Fruit fly (Drosophila melanogaster) whole organism, wandering third instar larva: ENCODE data around the gene CG13877.

Experiments
- Mio ChIP-seq: sonication (Bioruptor generic); optimal IDR thresholded peaks from 2 replicates; lab custom pipeline; 2016; ENCODE audit warnings: missing biosample characterization, missing genetic modification characterization
- Rel ChIP-seq, 2 experiments: fragments of 200-800 bp; sonication (Bioruptor generic) in 1 of 2; optimal IDR thresholded peaks; 2 replicates in 1 of 2; 3 replicates in 1 of 2; lab custom pipeline; 2016 to 2019; ENCODE audit warnings: mild to moderate bottlenecking in 2 of 2, missing biosample characterization in 2 of 2, missing genetic modification characterization in 2 of 2, moderate library complexity in 1 of 2
- brk ChIP-seq: fragments of 200-800 bp; sonication (Bioruptor generic); optimal IDR thresholded peaks from 2 replicates; lab custom pipeline; 2016; ENCODE audit warnings: missing biosample characterization, mild to moderate bottlenecking, missing genetic modification characterization
- ey ChIP-seq: fragments of 200-800 bp; sonication (Bioruptor generic); optimal IDR thresholded peaks from 2 replicates; lab custom pipeline; 2016; ENCODE audit warnings: missing biosample characterization, missing genetic modification characterization
- h ChIP-seq: fragments of 200-800 bp; sonication (Bioruptor generic); optimal IDR thresholded peaks from 3 replicates; lab custom pipeline; 2016; ENCODE audit warnings: missing biosample characterization, mild to moderate bottlenecking, missing genetic modification characterization
- lola ChIP-seq: fragments of >200 bp; optimal IDR thresholded peaks from 2 replicates; lab custom pipeline; 2017; ENCODE audit warnings: missing biosample characterization, missing genetic modification characterization
- rgr ChIP-seq: fragments of 200-800 bp; sonication (Bioruptor generic); optimal IDR thresholded peaks from 3 replicates; lab custom pipeline; 2016; ENCODE audit warnings: missing biosample characterization, mild to moderate bottlenecking, missing genetic modification characterization
- tai ChIP-seq: sonication (Bioruptor generic); optimal IDR thresholded peaks from 2 replicates; lab custom pipeline; 2016; ENCODE audit warnings: missing biosample characterization, missing genetic modification characterization
- woc ChIP-seq: sonication (Bioruptor generic); optimal IDR thresholded peaks from 2 replicates; lab custom pipeline; 2016; ENCODE audit warnings: missing biosample characterization, mild to moderate bottlenecking, missing genetic modification characterization

DNA sequence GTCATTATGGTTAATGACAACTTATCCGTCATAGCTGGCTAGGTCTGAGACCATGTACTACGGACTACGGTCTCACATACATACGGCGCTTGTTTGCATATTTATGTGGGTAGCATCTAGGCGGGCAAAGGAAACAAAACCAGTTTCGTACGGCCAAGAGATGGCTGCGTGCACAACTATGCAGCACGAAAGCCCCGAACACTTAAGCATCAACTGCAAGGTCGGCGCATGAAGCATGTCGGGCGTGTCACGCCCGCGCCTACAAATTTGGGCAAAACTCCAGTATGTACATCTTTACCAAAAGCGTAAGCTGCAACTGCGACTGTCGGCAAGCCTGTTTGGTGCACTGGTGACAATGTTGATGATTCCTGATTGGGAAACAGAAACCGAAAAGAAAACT is 39.9 kb upstream of the CG13877 start:
- TF ChIP-seq rgr: no peak
- TF ChIP-seq Rel (GFP tag; optimal IDR thresholded peaks at IDR 0.05; lab: Kevin White, UChicago): no peak
- TF ChIP-seq Rel (tag; optimal IDR thresholded peaks at IDR 0.05; lab: Kevin White, UChicago): no peak
- TF ChIP-seq woc (GFP tag; lab: Kevin White, UChicago): no peak
- TF ChIP-seq ey (GFP tag; lab: Kevin White, UChicago): no peak
- TF ChIP-seq brk: no peak
- no peak for TF ChIP-seq lola (GFP tag; lab: Kevin White, UChicago)
- TF ChIP-seq h: no peak
- TF ChIP-seq Mio (GFP tag; lab: Kevin White, UChicago): no peak
- no peak for TF ChIP-seq tai (GFP tag; lab: Kevin White, UChicago)
